Fruit fly (Drosophila melanogaster): ENCODE results near the gene IntS11.

Gene IntS11

dm6 chr3R:29794161-29794882, 49.2 kb downstream of the IntS11 start, which contains the start of gene sro:
Gene sro, plus strand, starts transcription at chr3R:29794597.
- TF ChIP-seq CG32264 (GFP tag; optimal IDR thresholded peaks at IDR 0.05): no peak
- TF ChIP-seq Hnf4 (GFP tag; optimal IDR thresholded peaks at IDR 0.05): peak; percentile 31
- TF ChIP-seq psq (GFP tag; optimal IDR thresholded peaks at IDR 0.05): peak; percentile 10
- no peak for TF ChIP-seq brk (GFP tag; optimal IDR thresholded peaks at IDR 0.05)
- TF ChIP-seq usp (GFP tag; optimal IDR thresholded peaks at IDR 0.05): no peak
- no peak for TF ChIP-seq dl (GFP tag; optimal IDR thresholded peaks at IDR 0.05; ENCODE audit: insufficient read depth in 1 of 2, partially characterized antibody in 2 of 2)
- TF ChIP-seq Hr78 (GFP tag; optimal IDR thresholded peaks at IDR 0.05): no peak
- TF ChIP-seq CG9705 (GFP tag; optimal IDR thresholded peaks at IDR 0.05): no peak
- TF ChIP-seq dmrt93B (GFP tag; optimal IDR thresholded peaks at IDR 0.05): no peak
- TF ChIP-seq Mio (GFP tag; optimal IDR thresholded peaks at IDR 0.05): no peak
- no peak for TF ChIP-seq Hr83 (GFP tag; optimal IDR thresholded peaks at IDR 0.05; ENCODE audit: poor library complexity, severe bottlenecking)
- TF ChIP-seq Rel (GFP tag; optimal IDR thresholded peaks at IDR 0.05): no peak
- peak; percentile 9 for TF ChIP-seq Rel (tag; optimal IDR thresholded peaks at IDR 0.05)
- TF ChIP-seq HLH106 (tag; optimal IDR thresholded peaks at IDR 0.05): peak; percentile 10
- no peak for TF ChIP-seq Abd-B (GFP tag; optimal IDR thresholded peaks at IDR 0.05)
- TF ChIP-seq OdsH (GFP tag; optimal IDR thresholded peaks at IDR 0.05): peak; percentile 5
- TF ChIP-seq pan (optimal IDR thresholded peaks at IDR 0.05): no peak
- TF ChIP-seq Sp1 (GFP tag; optimal IDR thresholded peaks at IDR 0.05): no peak
- TF ChIP-seq rgr (GFP tag; optimal IDR thresholded peaks at IDR 0.05): peak; percentile 45
- peak; percentile 9 for TF ChIP-seq woc (GFP tag; optimal IDR thresholded peaks at IDR 0.05)
- no peak for TF ChIP-seq Vsx2 (GFP tag; optimal IDR thresholded peaks at IDR 0.05; ENCODE audit: partially characterized antibody)
- no peak for TF ChIP-seq lola (GFP tag; optimal IDR thresholded peaks at IDR 0.05)
- TF ChIP-seq foxo (GFP tag; optimal IDR thresholded peaks at IDR 0.05): peak in 1 of 2 experiments; percentile 45
- TF ChIP-seq Jra (GFP tag; optimal IDR thresholded peaks at IDR 0.05): no peak
- no peak for TF ChIP-seq GATAd (GFP tag; optimal IDR thresholded peaks at IDR 0.05)
- TF ChIP-seq h (GFP tag; optimal IDR thresholded peaks at IDR 0.05): peak; percentile 27
- no peak for TF ChIP-seq CrebA (GFP tag; optimal IDR thresholded peaks at IDR 0.05; ENCODE audit: borderline replicate concordance)
- no peak for TF ChIP-seq N (GFP tag; optimal IDR thresholded peaks at IDR 0.05)
- TF ChIP-seq sage (GFP tag; optimal IDR thresholded peaks at IDR 0.05): peak; percentile 7
- no peak for TF ChIP-seq Myc (optimal IDR thresholded peaks at IDR 0.05)
- TF ChIP-seq Dfd (GFP tag; optimal IDR thresholded peaks at IDR 0.05): no peak
- no peak for TF ChIP-seq tai (GFP tag; optimal IDR thresholded peaks at IDR 0.05)
- peak; percentile 61 for TF ChIP-seq fru (GFP tag; optimal IDR thresholded peaks at IDR 0.05)
- TF ChIP-seq ey (GFP tag; optimal IDR thresholded peaks at IDR 0.05): peak; percentile 11
- TF ChIP-seq br (GFP tag; optimal IDR thresholded peaks at IDR 0.05): no peak
- no peak for TF ChIP-seq dsf (GFP tag; optimal IDR thresholded peaks at IDR 0.05; ENCODE audit: borderline replicate concordance)
- no peak for TF ChIP-seq Dif (GFP tag; optimal IDR thresholded peaks at IDR 0.05; ENCODE audit: partially characterized antibody)
- TF ChIP-seq sv (GFP tag; optimal IDR thresholded peaks at IDR 0.05): no peak
- no peak for TF ChIP-seq jim (GFP tag; optimal IDR thresholded peaks at IDR 0.05)

Measured in whole organism, wandering third instar larva.